Worm (Caenorhabditis elegans) whole organism, mixed stage, embryonic: Measurements from ENCODE around the gene C51E3.9.

Experiments used
- M03D4.4 ChIP-seq: sonication (generic microtip); optimal IDR thresholded peaks from 2 replicates; lab custom pipeline; 2017; ENCODE audit warnings: mild to moderate bottlenecking, missing genetic modification characterization, missing compliant biosample characterization
- bed-3 ChIP-seq: fragments of 200-800 bp; sonication (Bioruptor generic); optimal IDR thresholded peaks from 3 replicates; lab custom pipeline; 2018; ENCODE audit warnings: mild to moderate bottlenecking, missing genetic modification characterization, moderate library complexity, missing compliant biosample characterization
- blmp-1 ChIP-seq: fragments of 150-350 bp; optimal IDR thresholded peaks from 2 replicates; lab custom pipeline; 2014; ENCODE audit warnings: missing biosample characterization, missing genetic modification characterization
- ceh-39 ChIP-seq: fragments of 150-350 bp; optimal IDR thresholded peaks from 2 replicates; lab custom pipeline; 2014; ENCODE audit warnings: missing biosample characterization, missing genetic modification characterization
- ceh-43 ChIP-seq: fragments of 200-800 bp; sonication (Bioruptor generic); optimal IDR thresholded peaks from 2 replicates; lab custom pipeline; 2018; ENCODE audit warnings: mild to moderate bottlenecking, missing genetic modification characterization, moderate library complexity, missing compliant biosample characterization
- ceh-83 ChIP-seq: fragments of 200-800 bp; sonication (Bioruptor generic); optimal IDR thresholded peaks from 2 replicates; lab custom pipeline; 2018; ENCODE audit warnings: mild to moderate bottlenecking, missing genetic modification characterization, missing compliant biosample characterization
- ces-1 ChIP-seq: fragments of 150-350 bp; optimal IDR thresholded peaks from 2 replicates; lab custom pipeline; 2014; ENCODE audit warnings: missing biosample characterization, missing genetic modification reagents, missing genetic modification characterization
- cnd-1 ChIP-seq: fragments of 200-800 bp; sonication (Bioruptor generic); optimal IDR thresholded peaks from 2 replicates; lab custom pipeline; 2018; ENCODE audit warnings: mild to moderate bottlenecking, missing genetic modification characterization, missing compliant biosample characterization
- drap-1 ChIP-seq: fragments of 200-800 bp; sonication (Bioruptor generic); optimal IDR thresholded peaks from 3 replicates; lab custom pipeline; 2018; ENCODE audit warnings: mild to moderate bottlenecking, missing genetic modification characterization, missing compliant biosample characterization
- elt-1 ChIP-seq: sonication (generic microtip); optimal IDR thresholded peaks from 2 replicates; lab custom pipeline; 2017; ENCODE audit warnings: missing genetic modification characterization, mild to moderate bottlenecking, missing compliant biosample characterization, antibody characterized with exemption, moderate library complexity, borderline replicate concordance; ENCODE audit not compliant: insufficient read depth
- elt-3 ChIP-seq: fragments of 150-350 bp; optimal IDR thresholded peaks from 2 replicates; lab custom pipeline; 2014; ENCODE audit warnings: missing biosample characterization, missing genetic modification characterization
- flh-1 ChIP-seq: fragments of 200-800 bp; sonication (Bioruptor generic); optimal IDR thresholded peaks from 2 replicates; lab custom pipeline; 2018; ENCODE audit warnings: mild to moderate bottlenecking, missing genetic modification characterization, moderate library complexity, missing compliant biosample characterization
- ham-2 ChIP-seq: fragments of 200-800 bp; sonication (Bioruptor generic); optimal IDR thresholded peaks from 2 replicates; lab custom pipeline; 2018; ENCODE audit warnings: mild to moderate bottlenecking, missing genetic modification characterization, missing compliant biosample characterization
- hlh-1 ChIP-seq: fragments of 150-350 bp; optimal IDR thresholded peaks from 2 replicates; lab custom pipeline; 2014; ENCODE audit warnings: missing biosample characterization, missing genetic modification reagents, missing genetic modification characterization
- lin-13 ChIP-seq: fragments of 150-350 bp; optimal IDR thresholded peaks from 2 replicates; lab custom pipeline; 2014; ENCODE audit warnings: missing biosample characterization, missing genetic modification characterization
- lin-32 ChIP-seq: fragments of 200-800 bp; sonication (Bioruptor generic); optimal IDR thresholded peaks from 2 replicates; lab custom pipeline; 2018; ENCODE audit warnings: mild to moderate bottlenecking, missing genetic modification characterization, missing compliant biosample characterization
- lsy-2 ChIP-seq: fragments of 150-350 bp; optimal IDR thresholded peaks from 2 replicates; lab custom pipeline; 2014; ENCODE audit warnings: missing biosample characterization, missing genetic modification characterization
- mab-5 ChIP-seq: fragments of 150-350 bp; optimal IDR thresholded peaks from 2 replicates; lab custom pipeline; 2014; ENCODE audit warnings: missing biosample characterization, missing genetic modification characterization
- mep-1 ChIP-seq: fragments of 150-350 bp; optimal IDR thresholded peaks from 2 replicates; lab custom pipeline; 2017; ENCODE audit warnings: missing biosample characterization, missing genetic modification reagents, missing genetic modification characterization, inconsistent platforms
- mls-2 ChIP-seq: sonication (generic microtip); optimal IDR thresholded peaks from 2 replicates; lab custom pipeline; 2016; ENCODE audit warnings: mild to moderate bottlenecking, missing genetic modification characterization, moderate library complexity, missing compliant biosample characterization
- nhr-12 ChIP-seq: fragments of 150-350 bp; optimal IDR thresholded peaks from 2 replicates; lab custom pipeline; 2014; ENCODE audit warnings: missing biosample characterization, missing genetic modification characterization
- nhr-2 ChIP-seq: fragments of 150-350 bp; optimal IDR thresholded peaks from 2 replicates; lab custom pipeline; 2014; ENCODE audit warnings: missing biosample characterization, missing genetic modification characterization
- nhr-237 ChIP-seq: fragments of 150-350 bp; optimal IDR thresholded peaks from 2 replicates; lab custom pipeline; 2014; ENCODE audit warnings: missing biosample characterization, missing genetic modification characterization
- nhr-28 ChIP-seq: fragments of 150-350 bp; optimal IDR thresholded peaks from 2 replicates; lab custom pipeline; 2014; ENCODE audit warnings: missing biosample characterization, missing genetic modification characterization
- nhr-76 ChIP-seq: sonication (generic microtip); optimal IDR thresholded peaks from 2 replicates; lab custom pipeline; 2017; ENCODE audit warnings: missing biosample characterization, missing genetic modification characterization
- pha-4 ChIP-seq: fragments of 150-350 bp; optimal IDR thresholded peaks from 2 replicates; lab custom pipeline; 2018; ENCODE audit warnings: missing biosample characterization, missing genetic modification reagents, missing genetic modification characterization
- sem-2 ChIP-seq: fragments of 200-800 bp; sonication (Bioruptor generic); optimal IDR thresholded peaks from 2 replicates; lab custom pipeline; 2018; ENCODE audit warnings: mild to moderate bottlenecking, missing genetic modification characterization, missing compliant biosample characterization
- snpc-4 ChIP-seq: fragments of 150-350 bp; optimal IDR thresholded peaks from 2 replicates; lab custom pipeline; 2014; ENCODE audit warnings: missing biosample characterization, missing genetic modification characterization
- sptf-1 ChIP-seq: sonication (generic microtip); optimal IDR thresholded peaks from 2 replicates; lab custom pipeline; 2017; ENCODE audit warnings: mild to moderate bottlenecking, missing genetic modification characterization, moderate library complexity, missing compliant biosample characterization
- tbx-8 ChIP-seq: fragments of 200-800 bp; sonication (Bioruptor generic); optimal IDR thresholded peaks from 2 replicates; lab custom pipeline; 2018; ENCODE audit warnings: mild to moderate bottlenecking, missing genetic modification characterization, moderate library complexity, missing compliant biosample characterization
- unc-120 ChIP-seq: sonication (generic microtip); optimal IDR thresholded peaks from 2 replicates; lab custom pipeline; 2017; ENCODE audit warnings: missing genetic modification characterization, missing compliant biosample characterization; ENCODE audit not compliant: poor library complexity, severe bottlenecking
- unc-39 ChIP-seq: fragments of 150-350 bp; optimal IDR thresholded peaks from 2 replicates; lab custom pipeline; 2014; ENCODE audit warnings: missing biosample characterization, missing genetic modification characterization
- unc-62 ChIP-seq: fragments of 150-350 bp; optimal IDR thresholded peaks from 2 replicates; lab custom pipeline; 2014; ENCODE audit warnings: missing biosample characterization, missing genetic modification reagents, missing genetic modification characterization
- zip-8 ChIP-seq: fragments of 150-350 bp; optimal IDR thresholded peaks from 2 replicates; lab custom pipeline; 2014; ENCODE audit warnings: missing biosample characterization, missing genetic modification characterization

Gene C51E3.9

ce11 chrV:10123324-10123723 is 22.4 kb upstream of the C51E3.9 start, which contains the start of gene C08B6.6:
TSS of gene C08B6.6 (plus strand) at chrV:10123624.
- TF ChIP-seq pha-4: no peak
- TF ChIP-seq ces-1 (GFP tag; lab: Kevin White, UChicago): no peak
- TF ChIP-seq, all 35 proteins: peak for 0

- TF ChIP-seq sem-2 (GFP tag; lab: Kevin White, UChicago): no peak
- no peak for TF ChIP-seq flh-1
- TF ChIP-seq nhr-2 (tag; lab: Kevin White, UChicago): no peak
- no peak for TF ChIP-seq unc-62 (GFP tag; lab: Kevin White, UChicago)
- no peak for TF ChIP-seq sptf-1 (tag; lab: Kevin White, UChicago)
These were observed 20.8 kb upstream of the C51E3.9 start, which contains the start of gene C08B6.10 for ce11 chrV:10124799-10125548. TSS of gene C08B6.10 (plus strand) at chrV:10125498.

ce11 chrV:10130195-10130594 is 15.6 kb upstream of the C51E3.9 start, which contains the start of gene aos-1:
TSS of gene aos-1 (minus strand) at chrV:10130295.
- no peak for TF ChIP-seq mep-1
- TF ChIP-seq ces-1 (GFP tag; lab: Kevin White, UChicago): no peak
- TF ChIP-seq lsy-2 (tag; lab: Kevin White, UChicago): no peak
- no peak for TF ChIP-seq hlh-1
- TF ChIP-seq nhr-76 (tag; lab: Kevin White, UChicago): no peak
- no peak for TF ChIP-seq snpc-4 (tag; lab: Kevin White, UChicago)
- no peak for TF ChIP-seq zip-8 (tag; lab: Kevin White, UChicago)
- no peak for TF ChIP-seq tbx-8
- no peak for TF ChIP-seq unc-39 (tag; lab: Kevin White, UChicago)
- no peak for TF ChIP-seq nhr-237 (tag; lab: Kevin White, UChicago)
- TF ChIP-seq sem-2 (GFP tag; lab: Kevin White, UChicago): no peak
- TF ChIP-seq lin-13 (tag; lab: Kevin White, UChicago): no peak

ce11 chrV:10133277-10133676 is 12.5 kb upstream of the C51E3.9 start:
- TF ChIP-seq zip-8 (tag; lab: Kevin White, UChicago) (no peak), ceh-39 (no peak), ham-2 (GFP tag; lab: Kevin White, UChicago) (no peak), ceh-83 (GFP tag; lab: Kevin White, UChicago) (no peak), nhr-237 (tag; lab: Kevin White, UChicago) (no peak), unc-39 (tag; lab: Kevin White, UChicago) (no peak), mep-1 (no peak), mls-2 (tag; lab: Kevin White, UChicago) (no peak), pha-4 (no peak), ces-1 (GFP tag; lab: Kevin White, UChicago) (no peak), sem-2 (GFP tag; lab: Kevin White, UChicago) (no peak), elt-3 (no peak), sptf-1 (tag; lab: Kevin White, UChicago) (no peak), ceh-43 (GFP tag; lab: Kevin White, UChicago) (no peak), M03D4.4 (tag; lab: Kevin White, UChicago) (no peak), nhr-76 (tag; lab: Kevin White, UChicago) (no peak), bed-3 (no peak), snpc-4 (tag; lab: Kevin White, UChicago) (no peak), cnd-1 (tag; lab: Kevin White, UChicago) (no peak), elt-1 (tag; lab: Kevin White, UChicago) (no peak)
- TF ChIP-seq, all 35 proteins: peak for 0

- TF ChIP-seq blmp-1 (tag; lab: Kevin White, UChicago) (no peak), nhr-12 (tag; lab: Kevin White, UChicago) (no peak), pha-4 (peak; percentile 26), zip-8 (tag; lab: Kevin White, UChicago) (no peak), nhr-76 (tag; lab: Kevin White, UChicago) (no peak), ceh-43 (GFP tag; lab: Kevin White, UChicago) (no peak), unc-39 (tag; lab: Kevin White, UChicago) (no peak), cnd-1 (tag; lab: Kevin White, UChicago) (no peak), ham-2 (GFP tag; lab: Kevin White, UChicago) (no peak), nhr-2 (tag; lab: Kevin White, UChicago) (no peak), ceh-83 (GFP tag; lab: Kevin White, UChicago) (no peak), ces-1 (GFP tag; lab: Kevin White, UChicago) (peak; percentile 40), M03D4.4 (tag; lab: Kevin White, UChicago) (no peak), snpc-4 (tag; lab: Kevin White, UChicago) (no peak), nhr-237 (tag; lab: Kevin White, UChicago) (peak; percentile 26), elt-1 (tag; lab: Kevin White, UChicago) (no peak), bed-3 (no peak), nhr-28 (tag; lab: Kevin White, UChicago) (no peak), unc-120 (tag; lab: Kevin White, UChicago) (no peak), flh-1 (no peak), drap-1 (GFP tag; lab: Kevin White, UChicago) (no peak), ceh-39 (no peak), lin-32 (no peak), mep-1 (peak; percentile 59), mls-2 (tag; lab: Kevin White, UChicago) (no peak), tbx-8 (no peak), lsy-2 (tag; lab: Kevin White, UChicago) (peak; percentile 41), mab-5 (tag; lab: Kevin White, UChicago) (no peak), sem-2 (GFP tag; lab: Kevin White, UChicago) (no peak), lin-13 (tag; lab: Kevin White, UChicago) (no peak), unc-62 (GFP tag; lab: Kevin White, UChicago) (no peak), hlh-1 (no peak), elt-3 (no peak)
These were observed 11.6 kb upstream of the C51E3.9 start, which contains the start of the genes C08B6.18, wdr-20 and C08B6.8 for ce11 chrV:10134077-10134693. TSS of gene C08B6.18 (minus strand) at chrV:10134127. TSS of gene wdr-20 (minus strand) at chrV:10134158. TSS of gene C08B6.8 (plus strand) at chrV:10134643.
